Worm (Caenorhabditis elegans) whole organism, L1 larva: ENCODE data around the gene srg-29.

ENCODE experiments used
- C16A3.4 ChIP-seq: fragments of 150-350 bp; optimal IDR thresholded peaks from 2 replicates; lab custom pipeline; 2014; ENCODE audit warnings: missing biosample characterization, missing genetic modification characterization
- Y116A8C.19 ChIP-seq: sonication (generic microtip); optimal IDR thresholded peaks from 2 replicates; lab custom pipeline; 2016; ENCODE audit warnings: missing compliant biosample characterization, missing genetic modification characterization, borderline replicate concordance
- aha-1 ChIP-seq: fragments of 150-350 bp; optimal IDR thresholded peaks from 2 replicates; lab custom pipeline; 2014; ENCODE audit warnings: missing biosample characterization, missing genetic modification characterization
- blmp-1 ChIP-seq: fragments of 150-350 bp; optimal IDR thresholded peaks from 2 replicates; lab custom pipeline; 2014; ENCODE audit warnings: missing biosample characterization, missing genetic modification characterization
- ceh-82 ChIP-seq, 3 experiments: fragments of 150-350 bp in 1 of 3; sonication (generic microtip) in 2 of 3; optimal IDR thresholded peaks; 2 replicates each; lab custom pipeline; 2014 to 2017; ENCODE audit warnings: missing biosample characterization in 3 of 3, missing genetic modification characterization in 3 of 3
- dsc-1 ChIP-seq: sonication (generic microtip); optimal IDR thresholded peaks from 2 replicates; lab custom pipeline; 2016; ENCODE audit warnings: mild to moderate bottlenecking, missing genetic modification characterization, missing compliant biosample characterization
- efl-1 ChIP-seq, 4 experiments: fragments of 150-350 bp; optimal IDR thresholded peaks in 3 of 4; peaks in 1 of 4; 1 replicate in 1 of 4; 2 replicates in 3 of 4; lab custom pipeline; 2014; ENCODE audit warnings: missing biosample characterization in 2 of 4, missing genetic modification characterization in 2 of 4, missing genetic modification reagents in 2 of 4
- egl-13 ChIP-seq: sonication (generic microtip); optimal IDR thresholded peaks from 2 replicates; lab custom pipeline; 2016; ENCODE audit warnings: missing genotype, missing genetic modification reagents, missing genetic modification characterization, missing compliant biosample characterization
- egl-27 ChIP-seq, 2 experiments: fragments of 150-350 bp in 1 of 2; sonication (generic microtip); optimal IDR thresholded peaks; 3 replicates each; lab custom pipeline; 2017 to 2018; ENCODE audit warnings: missing biosample characterization in 2 of 2, missing genetic modification characterization in 2 of 2, missing genetic modification reagents in 2 of 2
- fkh-4 ChIP-seq: sonication (generic microtip); optimal IDR thresholded peaks from 2 replicates; lab custom pipeline; 2016; ENCODE audit warnings: missing compliant biosample characterization, missing genetic modification characterization, borderline replicate concordance
- fkh-8 ChIP-seq: sonication (generic microtip); optimal IDR thresholded peaks from 2 replicates; lab custom pipeline; 2016; ENCODE audit warnings: mild to moderate bottlenecking, missing genetic modification characterization, missing compliant biosample characterization
- irx-1 ChIP-seq: sonication (generic microtip); optimal IDR thresholded peaks from 2 replicates; lab custom pipeline; 2016; ENCODE audit warnings: missing genetic modification characterization, missing compliant biosample characterization
- lin-35 ChIP-seq, 2 experiments: fragments of 150-350 bp; optimal IDR thresholded peaks; 2 replicates each; lab custom pipeline; 2014; ENCODE audit warnings: missing biosample characterization in 2 of 2, missing genetic modification characterization in 2 of 2, missing genetic modification reagents in 2 of 2
- lin-39 ChIP-seq: fragments of 150-350 bp; optimal IDR thresholded peaks from 2 replicates; lab custom pipeline; 2014; ENCODE audit warnings: missing biosample characterization, missing genetic modification reagents, missing genetic modification characterization
- mab-9 ChIP-seq: fragments of 200-800 bp; sonication (Bioruptor generic); IDR thresholded peaks from 2 replicates; pipeline ENCODE4 v1.3.6; 2022; ENCODE audit warnings: missing genetic modification reagents, missing genetic modification characterization, missing compliant biosample characterization
- nhr-11 ChIP-seq: fragments of 150-350 bp; optimal IDR thresholded peaks from 2 replicates; lab custom pipeline; 2014; ENCODE audit warnings: missing biosample characterization, missing genetic modification characterization
- nhr-12 ChIP-seq: sonication (generic microtip); optimal IDR thresholded peaks from 2 replicates; lab custom pipeline; 2017; ENCODE audit warnings: missing biosample characterization, missing genetic modification characterization
- nhr-71 ChIP-seq: sonication (generic microtip); optimal IDR thresholded peaks from 2 replicates; lab custom pipeline; 2016; ENCODE audit warnings: mild to moderate bottlenecking, missing genetic modification characterization, moderate library complexity, missing compliant biosample characterization
- nhr-77 ChIP-seq: fragments of 150-350 bp; optimal IDR thresholded peaks from 2 replicates; lab custom pipeline; 2014; ENCODE audit warnings: missing biosample characterization, missing genetic modification characterization
- nhr-85 ChIP-seq: sonication (generic microtip); peaks from one replicate; lab custom pipeline; 2016; ENCODE audit warnings: missing genetic modification characterization, inconsistent platforms, missing compliant biosample characterization
- nhr-90 ChIP-seq: sonication (generic microtip); optimal IDR thresholded peaks from 2 replicates; lab custom pipeline; 2016; ENCODE audit warnings: mild to moderate bottlenecking, missing genetic modification characterization, missing compliant biosample characterization; ENCODE audit not compliant: poor library complexity
- pag-3 ChIP-seq: sonication (generic microtip); optimal IDR thresholded peaks from 2 replicates; lab custom pipeline; 2017; ENCODE audit warnings: missing genetic modification characterization, mild to moderate bottlenecking, missing compliant biosample characterization, antibody characterized with exemption, borderline replicate concordance; ENCODE audit not compliant: insufficient read depth
- rnt-1 ChIP-seq: sonication (generic microtip); optimal IDR thresholded peaks from 2 replicates; lab custom pipeline; 2016; ENCODE audit warnings: mild to moderate bottlenecking, missing genetic modification characterization, moderate library complexity, missing compliant biosample characterization
- skn-1 ChIP-seq: fragments of 150-350 bp; optimal IDR thresholded peaks from 2 replicates; lab custom pipeline; 2014; ENCODE audit warnings: missing biosample characterization, missing genetic modification characterization
- sox-4 ChIP-seq: sonication (generic microtip); optimal IDR thresholded peaks from 2 replicates; lab custom pipeline; 2016; ENCODE audit warnings: missing genetic modification characterization, missing compliant biosample characterization
- sup-37 ChIP-seq: fragments of 200-800 bp; sonication (Bioruptor generic); optimal IDR thresholded peaks from 2 replicates; lab custom pipeline; 2018; ENCODE audit warnings: mild to moderate bottlenecking, missing genetic modification characterization, missing compliant biosample characterization
- swsn-7 ChIP-seq: sonication (generic microtip); optimal IDR thresholded peaks from 2 replicates; lab custom pipeline; 2016; ENCODE audit warnings: missing genetic modification characterization, missing compliant biosample characterization
- tbx-2 ChIP-seq: sonication (generic microtip); optimal IDR thresholded peaks from 2 replicates; lab custom pipeline; 2016; ENCODE audit warnings: missing genetic modification characterization, missing compliant biosample characterization
- tlp-1 ChIP-seq: fragments of 150-350 bp; optimal IDR thresholded peaks from 2 replicates; lab custom pipeline; 2014; ENCODE audit warnings: missing biosample characterization, missing genetic modification characterization
- unc-86 ChIP-seq: sonication (generic microtip); optimal IDR thresholded peaks from 2 replicates; lab custom pipeline; 2016; ENCODE audit warnings: missing genetic modification characterization, missing compliant biosample characterization
- unc-98 ChIP-seq: fragments of 200-800 bp; sonication (Bioruptor generic); IDR thresholded peaks from 2 replicates; pipeline ENCODE4 v1.3.6; 2022; ENCODE audit warnings: missing genetic modification characterization, missing compliant biosample characterization
- vab-15 ChIP-seq: sonication (generic microtip); optimal IDR thresholded peaks from 2 replicates; lab custom pipeline; 2017; ENCODE audit warnings: missing genotype, mild to moderate bottlenecking, missing genetic modification characterization, missing compliant biosample characterization
- xbp-1 ChIP-seq: sonication (generic microtip); optimal IDR thresholded peaks from 2 replicates; lab custom pipeline; 2016; ENCODE audit warnings: missing genetic modification characterization, missing compliant biosample characterization
- zag-1 ChIP-seq: fragments of 150-350 bp; optimal IDR thresholded peaks from 2 replicates; lab custom pipeline; 2014; ENCODE audit warnings: missing biosample characterization, missing genetic modification characterization

Gene srg-29

ce11 chrV:5301226-5301625, 35.8 kb upstream of the srg-29 start:
- TF ChIP-seq tbx-2 (tag; lab: Kevin White, UChicago), result no peak
- peak; percentile 27 for TF ChIP-seq dsc-1 (tag; lab: Kevin White, UChicago)
- peak; percentile 59 for TF ChIP-seq fkh-8 (tag; lab: Kevin White, UChicago)

- no peak for TF ChIP-seq nhr-71 (tag; lab: Kevin White, UChicago)
- TF ChIP-seq vab-15 (tag; lab: Kevin White, UChicago), result no peak
- TF ChIP-seq rnt-1 (tag; lab: Kevin White, UChicago), result no peak
- no peak for TF ChIP-seq irx-1
- TF ChIP-seq C16A3.4 (tag; lab: Kevin White, UChicago), result no peak
- no peak for TF ChIP-seq fkh-4 (tag; lab: Kevin White, UChicago)
- TF ChIP-seq Y116A8C.19 (tag; lab: Kevin White, UChicago), result no peak
- TF ChIP-seq unc-98 (GFP tag; lab: Robert Waterston, UW), result no peak
- TF ChIP-seq nhr-85, result no peak
- TF ChIP-seq dsc-1 (tag; lab: Kevin White, UChicago), result no peak
- TF ChIP-seq fkh-8 (tag; lab: Kevin White, UChicago), result no peak
- TF ChIP-seq blmp-1 (tag; lab: Kevin White, UChicago), result no peak
- TF ChIP-seq egl-27 (tag; optimal IDR thresholded peaks at IDR 0.05; lab: Kevin White, UChicago), result no peak
- no peak for TF ChIP-seq xbp-1
- no peak for TF ChIP-seq ceh-82 (tag; optimal IDR thresholded peaks at IDR 0.05; lab: Kevin White, UChicago)
- TF ChIP-seq nhr-77 (tag; lab: Kevin White, UChicago), result no peak
- TF ChIP-seq swsn-7 (tag; lab: Kevin White, UChicago), result no peak
These were observed 33.6 kb upstream of the srg-29 start, which contains the start of gene ncx-2 for ce11 chrV:5303389-5303788. Gene ncx-2, plus strand, starts transcription at chrV:5303689.

ce11 chrV:5304366-5304765, 32.6 kb upstream of the srg-29 start:
- no peak for TF ChIP-seq mab-9 (GFP tag; lab: Robert Waterston, UW)
- no peak for TF ChIP-seq nhr-12
- no peak for TF ChIP-seq zag-1 (tag; lab: Kevin White, UChicago)
- no peak for TF ChIP-seq Y116A8C.19 (tag; lab: Kevin White, UChicago)
- no peak for TF ChIP-seq nhr-90
- TF ChIP-seq dsc-1 (tag; lab: Kevin White, UChicago), result peak; percentile 97
- TF ChIP-seq lin-39 (tag; lab: Kevin White, UChicago), result no peak
- no peak for TF ChIP-seq egl-13 (tag; lab: Kevin White, UChicago)
- no peak for TF ChIP-seq efl-1 (optimal IDR thresholded peaks at IDR 0.05; lab: Kevin White, UChicago)
- TF ChIP-seq efl-1 (GFP tag; optimal IDR thresholded peaks at IDR 0.05 in 1 of 2; lab: Kevin White, UChicago), result no peak
- TF ChIP-seq fkh-4 (tag; lab: Kevin White, UChicago), result peak; percentile 93
- TF ChIP-seq, all 84 proteins: peak for 2

ce11 chrV:5311635-5312034, 25.3 kb upstream of the srg-29 start, which contains the start of gene C10G8.4:
Gene C10G8.4, plus strand, starts transcription at chrV:5311935.
- TF ChIP-seq sox-4 (tag; lab: Kevin White, UChicago), result no peak
- TF ChIP-seq egl-27 (tag; optimal IDR thresholded peaks at IDR 0.05; lab: Kevin White, UChicago), result no peak
- TF ChIP-seq nhr-11 (tag; lab: Kevin White, UChicago), result no peak
- TF ChIP-seq skn-1 (tag; lab: Kevin White, UChicago), result no peak
- no peak for TF ChIP-seq fkh-8 (tag; lab: Kevin White, UChicago)
- no peak for TF ChIP-seq tlp-1 (tag; lab: Kevin White, UChicago)
- TF ChIP-seq sup-37 (GFP tag; lab: Kevin White, UChicago), result no peak
- no peak for TF ChIP-seq lin-35 (GFP tag; optimal IDR thresholded peaks at IDR 0.05; lab: Kevin White, UChicago)
- TF ChIP-seq unc-86 (tag; lab: Kevin White, UChicago), result no peak
- TF ChIP-seq nhr-12, result no peak
- no peak for TF ChIP-seq aha-1 (tag; lab: Kevin White, UChicago)
- TF ChIP-seq pag-3 (tag; lab: Kevin White, UChicago), result no peak
